Worm (Caenorhabditis elegans) whole organism, L1 larva: Measurements from ENCODE around the gene Y39G8B.10.
A peak's percentile ranks its signal among the peaks of the same experiment; 100 is the strongest.

Experiments used
- C16A3.4 ChIP-seq: fragments of 150-350 bp; optimal IDR thresholded peaks from 2 replicates; lab custom pipeline; 2014; ENCODE audit warnings: missing biosample characterization, missing genetic modification characterization
- F16B12.6 ChIP-seq: fragments of 150-350 bp; optimal IDR thresholded peaks from 2 replicates; lab custom pipeline; 2014; ENCODE audit warnings: missing biosample characterization, missing genetic modification characterization
- Y116A8C.19 ChIP-seq: sonication (generic microtip); optimal IDR thresholded peaks from 2 replicates; lab custom pipeline; 2016; ENCODE audit warnings: missing compliant biosample characterization, missing genetic modification characterization, borderline replicate concordance
- ama-1 ChIP-seq: fragments of 150-350 bp; optimal IDR thresholded peaks from 2 replicates; lab custom pipeline; 2014
- ceh-82 ChIP-seq, 3 experiments: fragments of 150-350 bp in 1 of 3; sonication (generic microtip) in 2 of 3; optimal IDR thresholded peaks; 2 replicates each; lab custom pipeline; 2014 to 2017; ENCODE audit warnings: missing biosample characterization in 3 of 3, missing genetic modification characterization in 3 of 3
- ces-1 ChIP-seq: fragments of 150-350 bp; optimal IDR thresholded peaks from 2 replicates; lab custom pipeline; 2014; ENCODE audit warnings: missing biosample characterization, missing genetic modification reagents, missing genetic modification characterization
- efl-1 ChIP-seq, 4 experiments: fragments of 150-350 bp; optimal IDR thresholded peaks in 3 of 4; peaks in 1 of 4; 1 replicate in 1 of 4; 2 replicates in 3 of 4; lab custom pipeline; 2014; ENCODE audit warnings: missing biosample characterization in 2 of 4, missing genetic modification characterization in 2 of 4, missing genetic modification reagents in 2 of 4
- egl-13 ChIP-seq: sonication (generic microtip); optimal IDR thresholded peaks from 2 replicates; lab custom pipeline; 2016; ENCODE audit warnings: missing genotype, missing genetic modification reagents, missing genetic modification characterization, missing compliant biosample characterization
- egl-27 ChIP-seq, 2 experiments: fragments of 150-350 bp in 1 of 2; sonication (generic microtip); optimal IDR thresholded peaks; 3 replicates each; lab custom pipeline; 2017 to 2018; ENCODE audit warnings: missing biosample characterization in 2 of 2, missing genetic modification characterization in 2 of 2, missing genetic modification reagents in 2 of 2
- elt-2 ChIP-seq: sonication (generic microtip); optimal IDR thresholded peaks from 2 replicates; lab custom pipeline; 2016; ENCODE audit warnings: missing genetic modification characterization, mild to moderate bottlenecking, inconsistent platforms, missing compliant biosample characterization, missing genetic modification reagents
- ets-5 ChIP-seq: fragments of 200-800 bp; sonication (Bioruptor generic); IDR thresholded peaks from 2 replicates; pipeline ENCODE4 v1.3.6; 2022; ENCODE audit warnings: missing genetic modification characterization, missing compliant biosample characterization
- fkh-4 ChIP-seq: sonication (generic microtip); optimal IDR thresholded peaks from 2 replicates; lab custom pipeline; 2016; ENCODE audit warnings: missing compliant biosample characterization, missing genetic modification characterization, borderline replicate concordance
- fkh-8 ChIP-seq: sonication (generic microtip); optimal IDR thresholded peaks from 2 replicates; lab custom pipeline; 2016; ENCODE audit warnings: mild to moderate bottlenecking, missing genetic modification characterization, missing compliant biosample characterization
- hlh-4 ChIP-seq: sonication (generic microtip); optimal IDR thresholded peaks from 2 replicates; lab custom pipeline; 2016; ENCODE audit warnings: mild to moderate bottlenecking, missing genetic modification characterization, missing compliant biosample characterization
- hpl-2 ChIP-seq: fragments of 150-350 bp; optimal IDR thresholded peaks from 2 replicates; lab custom pipeline; 2014; ENCODE audit warnings: missing biosample characterization, missing genetic modification reagents, missing genetic modification characterization
- isw-1 ChIP-seq: fragments of 200-800 bp; sonication (Bioruptor generic); IDR thresholded peaks from 2 replicates; pipeline ENCODE4 v1.3.6; 2022; ENCODE audit warnings: missing genetic modification characterization, missing compliant biosample characterization
- jun-1 ChIP-seq: fragments of 150-350 bp; optimal IDR thresholded peaks from 2 replicates; lab custom pipeline; 2014; ENCODE audit warnings: missing biosample characterization, missing genetic modification reagents, missing genetic modification characterization
- lin-14 ChIP-seq: fragments of 200-800 bp; sonication (Bioruptor generic); optimal IDR thresholded peaks from 2 replicates; lab custom pipeline; 2018; ENCODE audit warnings: mild to moderate bottlenecking, missing genetic modification characterization, moderate library complexity, missing compliant biosample characterization
- lin-35 ChIP-seq, 2 experiments: fragments of 150-350 bp; optimal IDR thresholded peaks; 2 replicates each; lab custom pipeline; 2014; ENCODE audit warnings: missing biosample characterization in 2 of 2, missing genetic modification characterization in 2 of 2, missing genetic modification reagents in 2 of 2
- mdl-1 ChIP-seq, 2 experiments: fragments of 150-350 bp; optimal IDR thresholded peaks; 2 replicates each; lab custom pipeline; 2014 to 2017; ENCODE audit warnings: missing biosample characterization in 2 of 2, missing genetic modification characterization in 2 of 2, inconsistent platforms in 1 of 2
- mep-1 ChIP-seq: fragments of 150-350 bp; optimal IDR thresholded peaks from 2 replicates; lab custom pipeline; 2014; ENCODE audit warnings: missing biosample characterization, missing genetic modification characterization
- nhr-11 ChIP-seq: fragments of 150-350 bp; optimal IDR thresholded peaks from 2 replicates; lab custom pipeline; 2014; ENCODE audit warnings: missing biosample characterization, missing genetic modification characterization
- nhr-12 ChIP-seq: sonication (generic microtip); optimal IDR thresholded peaks from 2 replicates; lab custom pipeline; 2017; ENCODE audit warnings: missing biosample characterization, missing genetic modification characterization
- nhr-19 ChIP-seq: fragments of 200-800 bp; sonication (Bioruptor generic); conservative IDR thresholded peaks from 2 replicates; pipeline ENCODE4 v1.3.6; 2022; ENCODE audit warnings: missing genetic modification characterization, missing compliant biosample characterization
- nhr-20 ChIP-seq: sonication (generic microtip); optimal IDR thresholded peaks from 2 replicates; lab custom pipeline; 2016; ENCODE audit warnings: mild to moderate bottlenecking, missing genetic modification characterization, missing compliant biosample characterization
- nhr-77 ChIP-seq: fragments of 150-350 bp; optimal IDR thresholded peaks from 2 replicates; lab custom pipeline; 2014; ENCODE audit warnings: missing biosample characterization, missing genetic modification characterization
- rnt-1 ChIP-seq: sonication (generic microtip); optimal IDR thresholded peaks from 2 replicates; lab custom pipeline; 2016; ENCODE audit warnings: mild to moderate bottlenecking, missing genetic modification characterization, moderate library complexity, missing compliant biosample characterization
- sox-4 ChIP-seq: sonication (generic microtip); optimal IDR thresholded peaks from 2 replicates; lab custom pipeline; 2016; ENCODE audit warnings: missing genetic modification characterization, missing compliant biosample characterization
- sptf-1 ChIP-seq: fragments of 150-350 bp; optimal IDR thresholded peaks from 2 replicates; lab custom pipeline; 2014; ENCODE audit warnings: missing biosample characterization, missing genetic modification characterization
- swsn-7 ChIP-seq: sonication (generic microtip); optimal IDR thresholded peaks from 2 replicates; lab custom pipeline; 2016; ENCODE audit warnings: missing genetic modification characterization, missing compliant biosample characterization
- unc-30 ChIP-seq: sonication (generic microtip); optimal IDR thresholded peaks from 2 replicates; lab custom pipeline; 2017; ENCODE audit warnings: missing biosample characterization, missing genetic modification characterization
- unc-62 ChIP-seq: fragments of 150-350 bp; optimal IDR thresholded peaks from 2 replicates; lab custom pipeline; 2014; ENCODE audit warnings: missing biosample characterization, missing genetic modification reagents, missing genetic modification characterization
- unc-98 ChIP-seq: fragments of 200-800 bp; sonication (Bioruptor generic); IDR thresholded peaks from 2 replicates; pipeline ENCODE4 v1.3.6; 2022; ENCODE audit warnings: missing genetic modification characterization, missing compliant biosample characterization
- xbp-1 ChIP-seq: sonication (generic microtip); optimal IDR thresholded peaks from 2 replicates; lab custom pipeline; 2016; ENCODE audit warnings: missing genetic modification characterization, missing compliant biosample characterization
- zip-4 ChIP-seq: fragments of 200-800 bp; sonication (Bioruptor generic); optimal IDR thresholded peaks from 2 replicates; lab custom pipeline; 2018; ENCODE audit warnings: mild to moderate bottlenecking, missing genetic modification characterization, moderate library complexity, missing compliant biosample characterization
- ztf-11 ChIP-seq, 2 experiments: sonication (generic microtip); optimal IDR thresholded peaks; 2 replicates each; lab custom pipeline; 2016 to 2017; ENCODE audit warnings: missing genetic modification characterization in 2 of 2, missing biosample characterization in 1 of 2, missing compliant biosample characterization in 1 of 2

The Y39G8B.10 gene

DNA sequence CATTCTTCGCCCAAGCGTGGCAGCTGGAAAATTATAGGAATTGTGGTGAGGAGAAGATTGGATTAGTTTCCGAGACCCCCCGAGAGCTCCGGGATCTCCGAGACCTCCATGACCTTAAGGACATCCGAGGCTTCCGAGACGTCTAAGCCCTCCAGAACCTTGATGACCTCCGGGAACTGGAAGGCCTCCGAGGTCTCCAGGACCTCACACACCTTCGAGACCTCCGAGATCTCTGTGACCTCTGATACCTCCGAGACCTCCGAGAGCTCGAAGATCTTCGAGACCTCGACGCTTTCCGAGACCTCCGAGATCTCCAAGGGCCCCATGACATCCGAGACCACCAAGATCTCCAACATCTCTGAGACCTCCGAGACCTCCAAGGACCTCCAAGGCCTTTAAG, 668 bp downstream of the Y39G8B.10 start:
- TF ChIP-seq rnt-1 (no peak), zip-4 (GFP tag; lab: Kevin White, UChicago) (no peak), egl-13 (tag; lab: Kevin White, UChicago) (no peak), jun-1 (no peak), unc-62 (no peak), ceh-82 (tag; optimal IDR thresholded peaks at IDR 0.05; lab: Kevin White, UChicago) (no peak), efl-1 (optimal IDR thresholded peaks at IDR 0.05; lab: Kevin White, UChicago) (no peak), efl-1 (GFP tag; optimal IDR thresholded peaks at IDR 0.05 in 1 of 2; lab: Kevin White, UChicago) (no peak), ama-1 (lab: Kevin White, UChicago) (no peak), ces-1 (no peak), fkh-4 (tag; lab: Kevin White, UChicago) (no peak), lin-14 (GFP tag; lab: Kevin White, UChicago) (no peak), Y116A8C.19 (tag; lab: Kevin White, UChicago) (no peak), isw-1 (GFP tag; lab: Robert Waterston, UW) (no peak), elt-2 (tag; lab: Kevin White, UChicago) (no peak)

DNA sequence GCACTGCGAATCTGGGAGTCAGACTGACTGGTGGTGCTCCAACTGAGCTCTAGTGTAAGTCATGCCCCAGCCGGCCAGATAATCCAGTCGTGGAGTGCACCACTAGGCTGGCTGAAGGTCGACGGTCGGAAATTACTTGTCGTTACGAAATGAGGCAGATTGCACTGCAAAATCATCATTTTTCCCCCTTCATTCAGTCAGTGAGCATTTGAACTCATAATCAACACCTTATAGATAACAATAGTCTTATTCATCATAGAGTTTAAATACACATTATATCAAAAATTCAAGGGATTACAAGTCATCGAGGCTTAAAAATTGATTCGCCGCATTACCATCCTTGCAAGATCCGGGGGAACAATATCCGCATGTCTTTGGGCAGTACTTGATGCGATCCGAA, 1.1 kb downstream of the Y39G8B.10 start:
- no peak for TF ChIP-seq efl-1 (optimal IDR thresholded peaks at IDR 0.05; lab: Kevin White, UChicago)
- peak in 1 of 2 experiments; percentile 48 for TF ChIP-seq efl-1 (GFP tag; optimal IDR thresholded peaks at IDR 0.05 in 1 of 2; lab: Kevin White, UChicago)
- no peak for TF ChIP-seq ztf-11 (tag; optimal IDR thresholded peaks at IDR 0.05; lab: Kevin White, UChicago)
- TF ChIP-seq mdl-1 (tag; optimal IDR thresholded peaks at IDR 0.05; lab: Kevin White, UChicago): no peak
- TF ChIP-seq hpl-2: no peak
- no peak for TF ChIP-seq fkh-8 (tag; lab: Kevin White, UChicago)
- TF ChIP-seq xbp-1 (tag; lab: Kevin White, UChicago): no peak
- no peak for TF ChIP-seq nhr-12
- TF ChIP-seq egl-27 (tag; optimal IDR thresholded peaks at IDR 0.05; lab: Kevin White, UChicago): no peak
- TF ChIP-seq, all 84 proteins: peak for 1

DNA sequence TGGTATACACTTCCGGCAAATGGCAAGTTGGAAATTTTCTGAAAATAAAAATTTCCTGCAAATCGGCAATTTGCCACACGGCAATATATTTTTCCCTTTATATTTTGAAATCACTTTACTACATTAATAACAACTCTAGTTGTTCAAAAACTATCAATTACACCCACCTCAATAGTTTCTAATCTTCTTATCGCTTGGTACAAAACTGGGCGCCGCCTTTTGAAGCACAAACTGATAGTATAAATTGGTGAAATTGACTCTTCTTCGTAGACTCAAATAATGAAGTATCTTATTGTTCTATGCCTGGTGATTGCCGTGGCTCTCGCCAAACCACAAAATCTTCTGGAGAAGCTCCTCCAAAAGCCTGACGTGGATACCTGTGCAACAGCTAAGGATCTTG, 1.8 kb downstream of the Y39G8B.10 start, which contains the start of gene Y39G8B.9:
Gene Y39G8B.9, plus strand, starts transcription at position 269 of the 400 bp plus-strand sequence.
- no peak for TF ChIP-seq efl-1 (optimal IDR thresholded peaks at IDR 0.05; lab: Kevin White, UChicago)
- peak in 1 of 2 experiments; percentile 33 for TF ChIP-seq efl-1 (GFP tag; optimal IDR thresholded peaks at IDR 0.05 in 1 of 2; lab: Kevin White, UChicago)
- TF ChIP-seq nhr-77: no peak
- TF ChIP-seq elt-2 (tag; lab: Kevin White, UChicago): peak; percentile 43

DNA sequence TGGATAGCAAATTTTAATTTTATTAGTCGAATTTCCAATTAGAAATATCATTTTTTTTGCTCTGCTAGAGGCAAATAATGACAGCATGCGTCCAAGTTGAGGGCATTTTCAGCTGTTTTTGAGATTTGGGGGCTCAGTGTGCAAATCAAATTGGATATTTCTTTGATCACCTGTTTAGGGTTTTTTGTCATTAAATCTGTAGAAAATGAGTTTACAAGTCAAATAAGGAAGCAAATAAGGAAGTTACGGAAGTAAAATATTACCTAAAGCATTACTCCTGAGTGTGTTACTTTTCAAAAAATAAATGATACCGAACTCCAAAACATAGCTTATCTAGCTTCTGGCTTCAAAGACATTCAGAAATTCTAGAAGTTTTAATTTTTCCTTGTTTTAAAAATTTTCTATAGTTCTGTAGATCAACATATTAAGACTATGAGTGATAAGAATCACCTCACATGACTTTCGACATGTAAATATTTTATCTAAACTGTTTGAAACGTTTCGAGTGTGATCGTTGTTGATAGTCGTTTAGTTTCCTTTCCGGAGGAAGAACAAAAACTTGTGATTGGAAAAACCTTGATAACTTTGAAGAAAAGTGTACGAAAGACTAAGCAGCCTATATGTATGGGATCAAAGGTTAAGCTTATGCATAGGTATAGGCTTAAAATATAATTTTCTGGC, 2.9 kb downstream of the Y39G8B.10 start, which contains the start of gene sre-48:
Gene sre-48, minus strand, starts transcription at position 51 of the 681 bp plus-strand sequence.
- TF ChIP-seq hlh-4 (tag; lab: Kevin White, UChicago) (no peak), jun-1 (peak; percentile 60), sox-4 (no peak), nhr-19 (GFP tag; lab: Robert Waterston, UW) (no peak), unc-98 (GFP tag; lab: Robert Waterston, UW) (no peak), lin-35 (GFP tag; optimal IDR thresholded peaks at IDR 0.05; lab: Kevin White, UChicago) (peak in 1 of 2 experiments; percentile 39), sptf-1 (no peak), F16B12.6 (tag; lab: Kevin White, UChicago) (no peak), egl-13 (tag; lab: Kevin White, UChicago) (no peak), unc-30 (tag; lab: Kevin White, UChicago) (no peak), elt-2 (tag; lab: Kevin White, UChicago) (peak; percentile 98), C16A3.4 (tag; lab: Kevin White, UChicago) (no peak), nhr-20 (tag; lab: Kevin White, UChicago) (peak; percentile 25), ets-5 (no peak), swsn-7 (no peak), mep-1 (tag; lab: Kevin White, UChicago) (no peak), isw-1 (GFP tag; lab: Robert Waterston, UW) (no peak), hpl-2 (no peak), nhr-11 (tag; lab: Kevin White, UChicago) (no peak)
